Worm (Caenorhabditis elegans) whole organism, L2 larva: ENCODE measurements around the gene Y62F5A.9.
A peak's percentile ranks its signal among the peaks of the same experiment; 100 is the strongest.

Source experiments
- C34F6.9 ChIP-seq: fragments of 150-350 bp; optimal IDR thresholded peaks from 2 replicates; lab custom pipeline; 2014; ENCODE audit warnings: missing biosample characterization, missing genetic modification characterization
- F13H6.1 ChIP-seq: sonication (generic microtip); optimal IDR thresholded peaks from 2 replicates; lab custom pipeline; 2016; ENCODE audit warnings: missing genetic modification characterization, missing compliant biosample characterization
- R02D3.7 ChIP-seq: fragments of 150-350 bp; optimal IDR thresholded peaks from 2 replicates; lab custom pipeline; 2014; ENCODE audit warnings: missing biosample characterization, missing genetic modification characterization
- Y55F3AM.14 ChIP-seq: fragments of 200-800 bp; sonication (Bioruptor generic); optimal IDR thresholded peaks from 2 replicates; lab custom pipeline; 2018; ENCODE audit warnings: mild to moderate bottlenecking, missing genetic modification characterization, missing compliant biosample characterization
- ZK546.5 ChIP-seq: sonication (generic microtip); optimal IDR thresholded peaks from 2 replicates; lab custom pipeline; 2017; ENCODE audit warnings: missing biosample characterization, missing genetic modification characterization
- alr-1 ChIP-seq: fragments of 150-350 bp; optimal IDR thresholded peaks from 2 replicates; lab custom pipeline; 2014; ENCODE audit warnings: missing biosample characterization, missing genetic modification characterization
- aly-2 ChIP-seq: fragments of 150-350 bp; optimal IDR thresholded peaks from 2 replicates; lab custom pipeline; 2014; ENCODE audit warnings: missing biosample characterization, missing genetic modification characterization
- ama-1 ChIP-seq: fragments of 150-350 bp; optimal IDR thresholded peaks from 2 replicates; lab custom pipeline; 2018; ENCODE audit warnings: inconsistent platforms
- blmp-1 ChIP-seq: sonication (generic microtip); optimal IDR thresholded peaks from 2 replicates; lab custom pipeline; 2017; ENCODE audit warnings: missing genetic modification characterization, mild to moderate bottlenecking, missing compliant biosample characterization, antibody characterized with exemption, moderate library complexity; ENCODE audit not compliant: insufficient read depth
- ceh-16 ChIP-seq: fragments of 150-350 bp; optimal IDR thresholded peaks from 2 replicates; lab custom pipeline; 2014; ENCODE audit warnings: missing biosample characterization, missing genetic modification characterization
- ceh-82 ChIP-seq: fragments of 150-350 bp; optimal IDR thresholded peaks from 2 replicates; lab custom pipeline; 2014; ENCODE audit warnings: missing biosample characterization, missing genetic modification characterization
- crh-2 ChIP-seq: sonication (generic microtip); optimal IDR thresholded peaks from 2 replicates; lab custom pipeline; 2017; ENCODE audit warnings: missing biosample characterization, missing genetic modification characterization
- dmd-4 ChIP-seq: sonication (generic microtip); optimal IDR thresholded peaks from 2 replicates; lab custom pipeline; 2017; ENCODE audit warnings: missing biosample characterization, missing genetic modification characterization
- egl-27 ChIP-seq: sonication (generic microtip); optimal IDR thresholded peaks from 3 replicates; lab custom pipeline; 2017; ENCODE audit warnings: missing biosample characterization, missing genetic modification reagents, missing genetic modification characterization
- elt-1 ChIP-seq: fragments of 150-350 bp; optimal IDR thresholded peaks from 2 replicates; lab custom pipeline; 2014; ENCODE audit warnings: missing biosample characterization, missing genetic modification characterization
- elt-3 ChIP-seq: sonication (generic microtip); optimal IDR thresholded peaks from 2 replicates; lab custom pipeline; 2017; ENCODE audit warnings: missing biosample characterization, missing genetic modification characterization
- fos-1 ChIP-seq: fragments of 150-350 bp; optimal IDR thresholded peaks from 2 replicates; lab custom pipeline; 2014; ENCODE audit warnings: missing biosample characterization, missing genetic modification characterization
- gmeb-1 ChIP-seq: fragments of 150-350 bp; optimal IDR thresholded peaks from 2 replicates; lab custom pipeline; 2014; ENCODE audit warnings: missing biosample characterization, missing genetic modification characterization
- lin-11 ChIP-seq: fragments of 150-350 bp; sonication (generic microtip); optimal IDR thresholded peaks from 2 replicates; lab custom pipeline; 2014; ENCODE audit warnings: missing biosample characterization, missing genetic modification characterization, inconsistent platforms, mixed read lengths
- lin-13 ChIP-seq: fragments of 150-350 bp; optimal IDR thresholded peaks from 2 replicates; lab custom pipeline; 2014; ENCODE audit warnings: missing biosample characterization, missing genetic modification reagents, missing genetic modification characterization
- lin-39 ChIP-seq: fragments of 150-350 bp; optimal IDR thresholded peaks from 2 replicates; lab custom pipeline; 2014; ENCODE audit warnings: missing biosample characterization, missing genetic modification reagents, missing genetic modification characterization
- lsy-2 ChIP-seq, 2 experiments: fragments of 150-350 bp in 1 of 2; sonication (generic microtip) in 1 of 2; optimal IDR thresholded peaks; 2 replicates each; lab custom pipeline; 2014 to 2017; ENCODE audit warnings: missing biosample characterization in 2 of 2, missing genetic modification characterization in 2 of 2
- mab-5 ChIP-seq: fragments of 150-350 bp; optimal IDR thresholded peaks from 2 replicates; lab custom pipeline; 2014; ENCODE audit warnings: missing biosample characterization, missing genetic modification characterization
- mbf-1 ChIP-seq: sonication (generic microtip); optimal IDR thresholded peaks from 2 replicates; lab custom pipeline; 2017; ENCODE audit warnings: missing biosample characterization, missing genetic modification characterization
- mdl-1 ChIP-seq, 2 experiments: fragments of 150-350 bp in 1 of 2; sonication (generic microtip) in 1 of 2; optimal IDR thresholded peaks; 2 replicates each; lab custom pipeline; 2017; ENCODE audit warnings: missing biosample characterization in 2 of 2, missing genetic modification characterization in 2 of 2
- nhr-10 ChIP-seq: sonication (generic microtip); optimal IDR thresholded peaks from 2 replicates; lab custom pipeline; 2017; ENCODE audit warnings: missing biosample characterization, missing genetic modification characterization
- nhr-11 ChIP-seq: fragments of 150-350 bp; optimal IDR thresholded peaks from 2 replicates; lab custom pipeline; 2014; ENCODE audit warnings: missing biosample characterization, missing genetic modification characterization
- nhr-12 ChIP-seq: fragments of 150-350 bp; optimal IDR thresholded peaks from 2 replicates; lab custom pipeline; 2014; ENCODE audit warnings: missing biosample characterization, missing genetic modification characterization
- nhr-129 ChIP-seq: fragments of 150-350 bp; optimal IDR thresholded peaks from 2 replicates; lab custom pipeline; 2014; ENCODE audit warnings: missing biosample characterization, missing genetic modification characterization
- nhr-21 ChIP-seq: fragments of 150-350 bp; optimal IDR thresholded peaks from 2 replicates; lab custom pipeline; 2014; ENCODE audit warnings: missing biosample characterization, missing genetic modification characterization
- nhr-23 ChIP-seq: fragments of 150-350 bp; optimal IDR thresholded peaks from 2 replicates; lab custom pipeline; 2014; ENCODE audit warnings: missing biosample characterization, missing genetic modification reagents, missing genetic modification characterization
- nhr-237 ChIP-seq: fragments of 150-350 bp; optimal IDR thresholded peaks from 2 replicates; lab custom pipeline; 2014; ENCODE audit warnings: missing biosample characterization, missing genetic modification characterization
- nhr-25 ChIP-seq: fragments of 150-350 bp; sonication (generic microtip); optimal IDR thresholded peaks from 3 replicates; lab custom pipeline; 2014; ENCODE audit warnings: missing biosample characterization, missing genetic modification characterization
- nhr-6 ChIP-seq: fragments of 150-350 bp; optimal IDR thresholded peaks from 2 replicates; lab custom pipeline; 2014; ENCODE audit warnings: missing biosample characterization, missing genetic modification characterization
- nhr-77 ChIP-seq: fragments of 150-350 bp; optimal IDR thresholded peaks from 2 replicates; lab custom pipeline; 2014; ENCODE audit warnings: missing biosample characterization, missing genetic modification characterization
- peb-1 ChIP-seq: fragments of 150-350 bp; optimal IDR thresholded peaks from 2 replicates; lab custom pipeline; 2014; ENCODE audit warnings: missing biosample characterization, missing genetic modification characterization
- sem-4 ChIP-seq: fragments of 150-350 bp; optimal IDR thresholded peaks from 2 replicates; lab custom pipeline; 2014; ENCODE audit warnings: missing biosample characterization, missing genetic modification reagents, missing genetic modification characterization
- skn-1 ChIP-seq: sonication (generic microtip); optimal IDR thresholded peaks from 2 replicates; lab custom pipeline; 2017; ENCODE audit warnings: missing biosample characterization, missing genetic modification characterization
- sma-3 ChIP-seq: sonication (generic microtip); optimal IDR thresholded peaks from 2 replicates; lab custom pipeline; 2016; ENCODE audit warnings: missing genetic modification reagents, missing genetic modification characterization, missing compliant biosample characterization
- sma-9 ChIP-seq, 2 experiments: fragments of 150-350 bp in 1 of 2; sonication (generic microtip) in 1 of 2; optimal IDR thresholded peaks; 2 replicates each; lab custom pipeline; 2014 to 2016; ENCODE audit warnings: missing genetic modification characterization in 2 of 2, mild to moderate bottlenecking in 1 of 2, missing biosample characterization in 1 of 2, missing compliant biosample characterization in 1 of 2, missing genetic modification reagents in 1 of 2, moderate library complexity in 1 of 2
- snpc-4 ChIP-seq: fragments of 150-350 bp; optimal IDR thresholded peaks from 2 replicates; lab custom pipeline; 2014; ENCODE audit warnings: missing biosample characterization, missing genetic modification characterization
- unc-39 ChIP-seq: fragments of 150-350 bp; optimal IDR thresholded peaks from 2 replicates; lab custom pipeline; 2014; ENCODE audit warnings: missing biosample characterization, missing genetic modification characterization
- unc-55 ChIP-seq: fragments of 150-350 bp; sonication (generic microtip); optimal IDR thresholded peaks from 3 replicates; lab custom pipeline; 2014; ENCODE audit warnings: missing biosample characterization, missing genetic modification reagents, missing genetic modification characterization
- unc-62 ChIP-seq: fragments of 150-350 bp; optimal IDR thresholded peaks from 2 replicates; lab custom pipeline; 2014; ENCODE audit warnings: missing biosample characterization, missing genetic modification reagents, missing genetic modification characterization
- zag-1 ChIP-seq: fragments of 150-350 bp; optimal IDR thresholded peaks from 2 replicates; lab custom pipeline; 2014; ENCODE audit warnings: missing biosample characterization, missing genetic modification characterization
- ztf-1 ChIP-seq: fragments of 200-800 bp; sonication (Bioruptor generic); conservative IDR thresholded peaks from 2 replicates; pipeline ENCODE4 v1.3.6; 2022; ENCODE audit warnings: missing genetic modification characterization, missing compliant biosample characterization
- ztf-11 ChIP-seq: sonication (generic microtip); optimal IDR thresholded peaks from 2 replicates; lab custom pipeline; 2017; ENCODE audit warnings: missing biosample characterization, missing genetic modification characterization
- ztf-4 ChIP-seq: fragments of 150-350 bp; optimal IDR thresholded peaks from 2 replicates; lab custom pipeline; 2014; ENCODE audit warnings: missing biosample characterization, missing genetic modification characterization

The Y62F5A.9 gene

ce11 chrII:11566970-11567711 is 28.5 kb upstream of the Y62F5A.9 start, which contains the start of gene F54D5.5:
F54D5.5 (minus strand) TSS chrII:11567020.
- no peak for TF ChIP-seq sem-4 (tag; lab: Kevin White, UChicago)
- TF ChIP-seq alr-1 (tag; lab: Kevin White, UChicago) = no peak
- no peak for TF ChIP-seq skn-1 (tag; lab: Kevin White, UChicago)
- TF ChIP-seq nhr-11 (tag; lab: Kevin White, UChicago) = no peak
- no peak for TF ChIP-seq gmeb-1 (tag; lab: Kevin White, UChicago)
- TF ChIP-seq unc-62 (GFP tag; lab: Kevin White, UChicago) = no peak
- no peak for TF ChIP-seq mbf-1
- no peak for TF ChIP-seq Y55F3AM.14 (GFP tag; lab: Kevin White, UChicago)
- TF ChIP-seq F13H6.1 (tag; lab: Kevin White, UChicago) = peak; percentile 5
- no peak for TF ChIP-seq nhr-12 (tag; lab: Kevin White, UChicago)
- TF ChIP-seq ztf-11 (tag; lab: Kevin White, UChicago) = no peak
- TF ChIP-seq unc-55 (GFP tag; lab: Kevin White, UChicago) = peak; percentile 34
- TF ChIP-seq nhr-25 (tag; lab: Kevin White, UChicago) = no peak
- no peak for TF ChIP-seq nhr-21 (tag; lab: Kevin White, UChicago)
- TF ChIP-seq lin-11 (tag; lab: Kevin White, UChicago) = peak; percentile 33
- TF ChIP-seq nhr-77 = no peak
- no peak for TF ChIP-seq lin-13
- TF ChIP-seq snpc-4 (tag; lab: Kevin White, UChicago) = no peak
- no peak for TF ChIP-seq ceh-16 (tag; lab: Kevin White, UChicago)
- no peak for TF ChIP-seq nhr-6
- TF ChIP-seq unc-39 (tag; lab: Kevin White, UChicago) = no peak
- peak; percentile 2 for TF ChIP-seq mab-5 (tag; lab: Kevin White, UChicago)
- no peak for TF ChIP-seq blmp-1 (tag; lab: Kevin White, UChicago)
- no peak for TF ChIP-seq egl-27
- TF ChIP-seq fos-1 (tag; lab: Kevin White, UChicago) = no peak
- TF ChIP-seq sma-9 (GFP tag; optimal IDR thresholded peaks at IDR 0.05; lab: Kevin White, UChicago) = no peak
- no peak for TF ChIP-seq sma-9 (tag; optimal IDR thresholded peaks at IDR 0.05; lab: Kevin White, UChicago)
- TF ChIP-seq ama-1 (lab: Kevin White, UChicago) = no peak
- TF ChIP-seq elt-3 = no peak
- TF ChIP-seq nhr-129 = peak; percentile 54
- no peak for TF ChIP-seq ceh-82 (tag; lab: Kevin White, UChicago)
- no peak for TF ChIP-seq sma-3 (GFP tag; lab: Kevin White, UChicago)
- no peak for TF ChIP-seq mdl-1 (tag; optimal IDR thresholded peaks at IDR 0.05; lab: Kevin White, UChicago)
- no peak for TF ChIP-seq aly-2
- TF ChIP-seq zag-1 (tag; lab: Kevin White, UChicago) = no peak
- no peak for TF ChIP-seq ztf-4 (tag; lab: Kevin White, UChicago)
- TF ChIP-seq crh-2 = no peak
- no peak for TF ChIP-seq nhr-23 (tag; lab: Kevin White, UChicago)
- no peak for TF ChIP-seq ZK546.5 (tag; lab: Kevin White, UChicago)
- TF ChIP-seq R02D3.7 = no peak
- peak; percentile 7 for TF ChIP-seq C34F6.9 (tag; lab: Kevin White, UChicago)
- no peak for TF ChIP-seq dmd-4
- no peak for TF ChIP-seq nhr-237
- TF ChIP-seq ztf-1 (GFP tag; lab: Robert Waterston, UW) = no peak
- TF ChIP-seq lsy-2 (tag; optimal IDR thresholded peaks at IDR 0.05; lab: Kevin White, UChicago) = no peak
- TF ChIP-seq nhr-10 (tag; lab: Kevin White, UChicago) = no peak
- TF ChIP-seq peb-1 (tag; lab: Kevin White, UChicago) = no peak
- TF ChIP-seq lin-39 (tag; lab: Kevin White, UChicago) = peak; percentile 77
- TF ChIP-seq elt-1 = no peak
